Fruit fly (Drosophila melanogaster) whole organism, pupa: Measurements from ENCODE around the gene AhcyL2.

ENCODE experiments used
- CG10348 ChIP-seq: fragments of 200-800 bp; sonication (Bioruptor generic); IDR thresholded peaks from 2 replicates; pipeline ENCODE4 v1.3.6; 2022; ENCODE audit warnings: missing biosample characterization, missing genetic modification characterization
- CG12605 ChIP-seq: fragments of 200-800 bp; sonication (Bioruptor generic); IDR thresholded peaks from 2 replicates; pipeline ENCODE4 v1.3.6; 2022; ENCODE audit warnings: missing biosample characterization, missing genetic modification characterization
- CG13204 ChIP-seq: fragments of 200-800 bp; sonication (Bioruptor generic); optimal IDR thresholded peaks from 2 replicates; lab custom pipeline; 2018; ENCODE audit warnings: missing biosample characterization, mild to moderate bottlenecking, missing genetic modification characterization, moderate library complexity
- CG14655 ChIP-seq: fragments of 200-800 bp; sonication (Bioruptor generic); optimal IDR thresholded peaks from 3 replicates; lab custom pipeline; 2017; ENCODE audit warnings: mild to moderate bottlenecking, missing biosample characterization, missing genetic modification reagents, missing genetic modification characterization
- CG15710 ChIP-seq: fragments of 200-800 bp; sonication (Bioruptor generic); optimal IDR thresholded peaks from 2 replicates; lab custom pipeline; 2018; ENCODE audit warnings: missing biosample characterization, mild to moderate bottlenecking, missing genetic modification characterization, moderate library complexity
- CG17806 ChIP-seq: fragments of 200-800 bp; sonication (Bioruptor generic); optimal IDR thresholded peaks from 2 replicates; lab custom pipeline; 2018; ENCODE audit warnings: missing biosample characterization, mild to moderate bottlenecking, missing genetic modification characterization, moderate library complexity
- CG32121 ChIP-seq: fragments of 200-800 bp; sonication (Bioruptor generic); IDR thresholded peaks from 2 replicates; pipeline ENCODE4 v1.3.6; 2022; ENCODE audit warnings: missing biosample characterization, missing genetic modification characterization
- CG34367 ChIP-seq: fragments of 200-800 bp; sonication (Bioruptor generic); optimal IDR thresholded peaks from 2 replicates; lab custom pipeline; 2018; ENCODE audit warnings: missing biosample characterization, mild to moderate bottlenecking, missing genetic modification characterization
- CG4496 ChIP-seq: fragments of 200-800 bp; sonication (Bioruptor generic); IDR thresholded peaks from 3 replicates; pipeline ENCODE4 v1.3.6; 2022; ENCODE audit warnings: missing biosample characterization, missing genetic modification characterization
- CG8159 ChIP-seq: fragments of 200-800 bp; sonication (Bioruptor generic); optimal IDR thresholded peaks from 3 replicates; lab custom pipeline; 2018; ENCODE audit warnings: missing biosample characterization, mild to moderate bottlenecking, missing genetic modification characterization, moderate library complexity
- CG8301 ChIP-seq: fragments of 200-800 bp; sonication (Bioruptor generic); optimal IDR thresholded peaks from 2 replicates; lab custom pipeline; 2018; ENCODE audit warnings: missing biosample characterization, mild to moderate bottlenecking, missing genetic modification characterization
- CG9948 ChIP-seq: fragments of 200-800 bp; sonication (Bioruptor generic); optimal IDR thresholded peaks from 2 replicates; lab custom pipeline; 2018; ENCODE audit warnings: missing biosample characterization, mild to moderate bottlenecking, missing genetic modification characterization, moderate library complexity
- D1 ChIP-seq: fragments of 200-800 bp; sonication (Bioruptor generic); optimal IDR thresholded peaks from 2 replicates; lab custom pipeline; 2018; ENCODE audit warnings: missing biosample characterization, mild to moderate bottlenecking, missing genetic modification characterization, moderate library complexity
- EcR ChIP-seq: fragments of 200-800 bp; sonication (Bioruptor generic); optimal IDR thresholded peaks from 3 replicates; lab custom pipeline; 2019; ENCODE audit warnings: missing biosample characterization, missing genetic modification characterization, mild to moderate bottlenecking, moderate library complexity, missing genetic modification reagents
- Ets98B ChIP-seq: fragments of 200-800 bp; sonication (Bioruptor generic); IDR thresholded peaks from 2 replicates; pipeline ENCODE4 v1.3.6; 2022; ENCODE audit warnings: missing biosample characterization, missing genetic modification characterization
- Pif1A ChIP-seq: fragments of 200-800 bp; sonication (Bioruptor generic); optimal IDR thresholded peaks from 3 replicates; lab custom pipeline; 2016; ENCODE audit warnings: missing biosample characterization, missing genetic modification characterization
- Pif1B ChIP-seq: fragments of 200-800 bp; sonication (Bioruptor generic); optimal IDR thresholded peaks from 3 replicates; lab custom pipeline; 2016; ENCODE audit warnings: missing biosample characterization, missing genetic modification characterization
- Snoo ChIP-seq: fragments of 200-800 bp; sonication (Bioruptor generic); optimal IDR thresholded peaks from 3 replicates; lab custom pipeline; 2017; ENCODE audit warnings: missing biosample characterization, mild to moderate bottlenecking, missing genetic modification characterization, inconsistent platforms
- fd96Ca ChIP-seq: fragments of 200-800 bp; sonication (Bioruptor generic); IDR thresholded peaks from 3 replicates; pipeline ENCODE4 v1.3.6; 2022; ENCODE audit warnings: missing biosample characterization, missing genetic modification characterization
- gl ChIP-seq: fragments of 200-800 bp; sonication (Bioruptor generic); optimal IDR thresholded peaks from 2 replicates; lab custom pipeline; 2018; ENCODE audit warnings: missing biosample characterization, mild to moderate bottlenecking, missing genetic modification characterization
- rn ChIP-seq: fragments of 200-800 bp; sonication (Bioruptor generic); IDR thresholded peaks from 2 replicates; pipeline ENCODE4 v1.3.6; 2022; ENCODE audit warnings: missing biosample characterization, missing genetic modification characterization

The AhcyL2 gene

DNA sequence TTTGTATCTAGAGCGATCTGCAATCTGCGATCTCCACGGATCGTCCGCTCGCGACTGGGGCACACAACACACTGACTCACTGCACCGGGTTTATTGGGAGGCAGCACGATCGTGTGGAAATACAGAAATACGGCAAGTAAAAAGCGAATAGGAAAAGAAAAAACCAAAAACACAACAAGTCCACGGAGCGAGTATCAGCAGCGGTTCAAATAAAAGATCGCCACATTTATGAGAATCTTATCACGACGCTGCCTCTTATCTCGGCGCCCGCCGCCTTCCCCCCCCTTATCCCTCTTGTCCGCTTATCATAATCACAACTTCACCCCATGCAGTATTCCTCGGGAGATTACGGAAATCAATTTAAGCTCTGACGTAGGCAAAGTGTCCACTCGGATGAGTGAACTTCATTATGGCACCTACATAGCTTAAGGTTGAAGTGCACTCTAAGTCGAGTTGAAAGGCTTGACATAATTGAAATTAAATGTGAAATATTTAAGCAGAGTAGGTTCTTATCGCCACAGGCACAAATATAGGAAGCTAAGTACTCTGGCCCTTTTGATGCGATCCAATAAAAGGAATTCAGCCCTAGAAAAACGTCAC lies at the start of gene AhcyL2:
Gene AhcyL2 (minus strand): TSS at position 51 of the 600 bp plus-strand sequence.
- no peak for TF ChIP-seq CG9948 (tag; lab: Kevin White, UChicago)
- TF ChIP-seq EcR (GFP tag; lab: Kevin White, UChicago), result peak; percentile 71

DNA sequence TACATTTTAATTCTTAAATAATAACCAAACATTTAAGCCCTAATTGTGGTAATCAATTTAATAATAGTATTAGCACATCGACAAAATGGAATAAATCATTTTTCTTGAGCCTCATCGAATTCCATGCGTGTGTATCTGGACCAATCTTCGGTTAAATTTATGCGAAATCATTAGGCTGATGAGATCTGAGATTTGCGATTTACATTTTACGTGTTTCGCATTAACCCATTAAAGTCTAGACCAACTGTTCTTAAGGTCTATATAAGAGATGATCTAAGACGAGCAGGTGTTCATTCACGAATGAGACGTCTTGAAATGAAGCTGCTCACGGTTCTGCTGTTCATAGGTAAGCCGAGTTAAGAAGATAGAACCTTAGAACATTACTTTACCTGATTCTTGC lies 49.5 kb upstream of the AhcyL2 start, which contains the start of gene CG31268:
Gene CG31268 (plus strand): TSS at position 301 of the 400 bp plus-strand sequence.
- TF ChIP-seq fd96Ca (GFP tag; lab: Robert Waterston, UW), result no peak
- no peak for TF ChIP-seq CG34367
- TF ChIP-seq CG10348 (GFP tag; lab: Robert Waterston, UW), result no peak
- no peak for TF ChIP-seq CG8159
- TF ChIP-seq CG8301 (tag; lab: Kevin White, UChicago), result no peak
- no peak for TF ChIP-seq rn (GFP tag; lab: Robert Waterston, UW)
- TF ChIP-seq D1 (tag; lab: Kevin White, UChicago), result no peak
- TF ChIP-seq CG9948 (tag; lab: Kevin White, UChicago), result no peak
- TF ChIP-seq CG14655, result no peak
- TF ChIP-seq gl (tag; lab: Kevin White, UChicago), result no peak
- no peak for TF ChIP-seq Snoo (tag; lab: Kevin White, UChicago)
- no peak for TF ChIP-seq CG12605 (GFP tag; lab: Robert Waterston, UW)
- no peak for TF ChIP-seq CG32121 (GFP tag; lab: Robert Waterston, UW)
- no peak for TF ChIP-seq Pif1A (GFP tag; lab: Kevin White, UChicago)
- TF ChIP-seq CG4496 (GFP tag; lab: Robert Waterston, UW), result no peak
- no peak for TF ChIP-seq EcR (GFP tag; lab: Kevin White, UChicago)

DNA sequence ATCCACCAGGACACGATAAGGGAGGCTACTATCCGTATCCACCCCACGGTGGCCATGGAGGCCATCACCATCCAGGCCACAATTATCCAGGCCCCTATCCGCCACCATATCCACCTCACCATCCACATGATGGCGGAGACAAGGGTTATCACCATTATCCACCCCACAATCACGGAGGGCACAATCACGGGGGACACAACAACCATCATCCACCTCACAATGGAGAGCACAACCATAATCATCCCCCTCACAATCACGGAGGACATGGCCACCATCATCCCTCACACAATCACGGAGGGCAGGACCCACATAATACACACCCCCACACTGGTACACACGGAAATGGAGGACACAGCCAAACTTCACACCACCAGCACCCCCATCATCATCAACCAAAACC lies 47.8 kb upstream of the AhcyL2 start:
- no peak for TF ChIP-seq CG13204 (GFP tag; lab: Kevin White, UChicago)
- TF ChIP-seq rn (GFP tag; lab: Robert Waterston, UW), result no peak
- no peak for TF ChIP-seq Pif1B (GFP tag; lab: Kevin White, UChicago)
- TF ChIP-seq CG9948 (tag; lab: Kevin White, UChicago), result no peak
- TF ChIP-seq, all 21 proteins: peak for 0

DNA sequence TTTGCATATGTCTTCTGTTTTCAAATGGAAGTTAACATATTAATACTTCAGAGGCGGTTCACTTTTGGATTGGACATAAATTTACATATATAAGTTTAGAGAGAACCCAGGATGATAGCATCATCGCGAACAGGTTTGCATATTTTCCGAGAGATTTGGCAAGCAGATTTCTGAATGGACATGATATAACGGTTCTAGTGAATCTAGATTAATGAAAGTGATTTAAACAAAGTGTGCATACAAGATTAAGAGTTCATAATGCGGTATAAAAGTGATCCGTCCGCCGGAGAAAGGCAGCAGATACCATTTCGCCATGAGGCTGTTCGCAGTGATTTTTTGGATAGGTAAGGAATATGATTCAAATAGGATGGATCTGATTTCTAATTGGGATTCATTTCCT lies 46.4 kb upstream of the AhcyL2 start, which contains the start of gene CG5225:
Gene CG5225 (plus strand): TSS at position 301 of the 400 bp plus-strand sequence.
- no peak for TF ChIP-seq CG10348 (GFP tag; lab: Robert Waterston, UW)
- TF ChIP-seq, all 21 proteins: peak for 0

DNA sequence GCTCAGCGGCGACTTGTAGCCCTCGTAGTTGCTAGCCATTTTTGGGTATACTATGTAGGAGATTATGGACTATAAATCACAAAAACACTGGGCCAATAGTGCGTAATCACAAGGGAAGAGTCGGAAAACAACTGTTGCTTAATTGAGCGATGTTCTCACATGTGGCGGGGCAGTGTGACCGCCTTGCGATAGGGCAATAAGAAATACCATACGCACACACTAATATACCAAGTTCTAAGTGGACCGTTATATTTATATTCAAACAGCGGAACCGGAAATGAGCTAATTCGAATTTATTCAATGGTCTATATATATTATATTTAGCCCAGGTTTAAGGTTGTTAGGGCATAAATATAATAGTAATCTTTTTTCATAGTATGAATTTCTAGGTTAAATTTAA lies 39.0 kb upstream of the AhcyL2 start, which contains the start of gene Adsl:
Gene Adsl (minus strand): TSS at position 165 of the 400 bp plus-strand sequence.
- TF ChIP-seq CG9948 (tag; lab: Kevin White, UChicago), result no peak
- no peak for TF ChIP-seq CG34367
- TF ChIP-seq CG4496 (GFP tag; lab: Robert Waterston, UW), result peak; percentile 53
- TF ChIP-seq CG15710 (tag; lab: Kevin White, UChicago), result no peak
- no peak for TF ChIP-seq gl (tag; lab: Kevin White, UChicago)
- TF ChIP-seq CG14655, result no peak
- peak; percentile 39 for TF ChIP-seq CG8159
- peak; percentile 78 for TF ChIP-seq CG12605 (GFP tag; lab: Robert Waterston, UW)
- TF ChIP-seq fd96Ca (GFP tag; lab: Robert Waterston, UW), result no peak
- TF ChIP-seq CG10348 (GFP tag; lab: Robert Waterston, UW), result no peak
- TF ChIP-seq Pif1A (GFP tag; lab: Kevin White, UChicago), result peak; percentile 59
- TF ChIP-seq Snoo (tag; lab: Kevin White, UChicago), result peak; percentile 79
- peak; percentile 9 for TF ChIP-seq CG8301 (tag; lab: Kevin White, UChicago)
- TF ChIP-seq CG13204 (GFP tag; lab: Kevin White, UChicago), result no peak
- peak; percentile 61 for TF ChIP-seq D1 (tag; lab: Kevin White, UChicago)
- no peak for TF ChIP-seq Ets98B (GFP tag; lab: Robert Waterston, UW)
- TF ChIP-seq CG32121 (GFP tag; lab: Robert Waterston, UW), result no peak
- TF ChIP-seq Pif1B (GFP tag; lab: Kevin White, UChicago), result peak; percentile 8

DNA sequence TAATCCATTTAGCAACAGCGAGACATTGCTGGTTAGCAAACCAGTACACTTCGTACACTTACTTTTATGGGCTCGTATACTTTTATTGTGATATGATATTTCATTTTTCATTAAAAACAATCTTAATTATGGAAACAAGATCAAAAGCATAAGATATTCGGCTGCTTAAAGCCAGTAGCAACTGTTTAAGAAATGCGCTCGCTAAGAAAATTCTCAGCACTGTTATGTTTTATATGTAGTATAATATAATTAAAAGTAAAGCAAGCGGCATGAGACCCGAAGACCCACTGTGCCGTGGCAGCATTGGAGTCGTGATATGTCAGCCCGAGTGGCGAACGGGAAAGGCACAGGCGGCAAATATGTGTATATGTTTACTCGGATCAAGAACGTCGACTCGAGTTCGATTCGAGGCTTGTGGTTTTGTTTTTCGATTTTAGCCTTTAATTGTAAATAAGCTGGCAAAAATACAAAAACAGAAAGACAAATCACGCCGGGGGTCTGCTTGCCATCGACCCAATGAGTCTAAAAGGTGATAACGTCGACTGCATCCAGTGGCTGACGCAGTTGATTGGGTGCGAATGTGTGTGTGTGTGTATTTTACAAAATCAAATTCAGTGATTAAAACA lies 37.1 kb upstream of the AhcyL2 start:
- TF ChIP-seq CG32121 (GFP tag; lab: Robert Waterston, UW) (no peak), CG4496 (GFP tag; lab: Robert Waterston, UW) (0 out of 3 replicates have a peak, but pooled peaks have one; percentile 17), CG15710 (tag; lab: Kevin White, UChicago) (no peak), EcR (GFP tag; lab: Kevin White, UChicago) (peak; percentile 76), CG8159 (peak; percentile 51), Pif1B (GFP tag; lab: Kevin White, UChicago) (no peak), CG13204 (GFP tag; lab: Kevin White, UChicago) (peak; percentile 33), CG12605 (GFP tag; lab: Robert Waterston, UW) (no peak), CG10348 (GFP tag; lab: Robert Waterston, UW) (no peak), fd96Ca (GFP tag; lab: Robert Waterston, UW) (no peak), Snoo (tag; lab: Kevin White, UChicago) (no peak), CG8301 (tag; lab: Kevin White, UChicago) (peak; percentile 8), gl (tag; lab: Kevin White, UChicago) (peak; percentile 53), CG34367 (no peak), rn (GFP tag; lab: Robert Waterston, UW) (no peak), D1 (tag; lab: Kevin White, UChicago) (no peak), Pif1A (GFP tag; lab: Kevin White, UChicago) (peak; percentile 6), CG17806 (peak; percentile 22), CG9948 (tag; lab: Kevin White, UChicago) (peak; percentile 19), Ets98B (GFP tag; lab: Robert Waterston, UW) (no peak), CG14655 (peak; percentile 47)
- TF ChIP-seq, all 21 proteins: peak for 10
